Worm (Caenorhabditis elegans): Measurements from ENCODE around the gene lact-7.

Gene lact-7

ce11 chrX:11745821-11746485 lies 13.0 kb upstream of the lact-7 start, which contains the start of gene C40H5.2:
Gene C40H5.2, plus strand, starts transcription at chrX:11746076.
- TF ChIP-seq atf-7 (tag; optimal IDR thresholded peaks at IDR 0.05) (no peak), ztf-28 (GFP tag; IDR thresholded peaks at IDR 0.05) (no peak), ceh-79 (tag; optimal IDR thresholded peaks at IDR 0.05) (no peak), attf-6 (GFP tag; IDR thresholded peaks at IDR 0.05) (no peak), ztf-18 (tag; optimal IDR thresholded peaks at IDR 0.05) (no peak), nhr-27 (tag; optimal IDR thresholded peaks at IDR 0.05) (no peak), efl-1 (GFP tag; optimal IDR thresholded peaks at IDR 0.05) (no peak), F57A8.1 (GFP tag; optimal IDR thresholded peaks at IDR 0.05) (no peak), F33H1.4 (GFP tag; IDR thresholded peaks at IDR 0.05) (no peak), B0035.1 (tag; optimal IDR thresholded peaks at IDR 0.05) (no peak), xnd-1 (tag; optimal IDR thresholded peaks at IDR 0.05) (no peak), rcor-1 (GFP tag; IDR thresholded peaks at IDR 0.05) (no peak)

- no peak for TF ChIP-seq hmg-1.2 (GFP tag; IDR thresholded peaks at IDR 0.05)
- no peak for TF ChIP-seq lin-54 (GFP tag; optimal IDR thresholded peaks at IDR 0.05)
- TF ChIP-seq madf-8 (GFP tag; conservative IDR thresholded peaks at IDR 0.05): no peak
- TF ChIP-seq ceh-91 (GFP tag; IDR thresholded peaks at IDR 0.05): no peak
- no peak for TF ChIP-seq ztf-25 (GFP tag; IDR thresholded peaks at IDR 0.05)
- no peak for TF ChIP-seq hlh-12 (tag; optimal IDR thresholded peaks at IDR 0.05)
- TF ChIP-seq mel-28 (tag; optimal IDR thresholded peaks at IDR 0.05; ENCODE audit: borderline replicate concordance): no peak
- TF ChIP-seq T26A5.8 (tag; optimal IDR thresholded peaks at IDR 0.05): no peak
- no peak for TF ChIP-seq Y53F4B.3 (GFP tag; IDR thresholded peaks at IDR 0.05)
- no peak for TF ChIP-seq F52B5.7 (tag; optimal IDR thresholded peaks at IDR 0.05)
- TF ChIP-seq egl-44 (GFP tag; IDR thresholded peaks at IDR 0.05): no peak
- no peak for TF ChIP-seq lin-35 (GFP tag; optimal IDR thresholded peaks at IDR 0.05)
- TF ChIP-seq hlh-26 (GFP tag; conservative IDR thresholded peaks at IDR 0.05): no peak
- no peak for TF ChIP-seq let-607 (tag; optimal IDR thresholded peaks at IDR 0.05)
- TF ChIP-seq C17E4.6 (GFP tag; IDR thresholded peaks at IDR 0.05): no peak
- no peak for TF ChIP-seq F22D6.2 (tag; optimal IDR thresholded peaks at IDR 0.05)
- TF ChIP-seq hrde-1 (tag; optimal IDR thresholded peaks at IDR 0.05; ENCODE audit: borderline replicate concordance): no peak
- no peak for TF ChIP-seq ceh-27 (GFP tag; optimal IDR thresholded peaks at IDR 0.05)
- no peak for TF ChIP-seq sdz-38 (tag; optimal IDR thresholded peaks at IDR 0.05)
- no peak for TF ChIP-seq gei-17 (GFP tag; optimal IDR thresholded peaks at IDR 0.05)
These were observed 6.6 kb upstream of the lact-7 start for ce11 chrX:11752289-11752688.

- no peak for TF ChIP-seq Y56A3A.18 (GFP tag; IDR thresholded peaks at IDR 0.05)
- no peak for TF ChIP-seq F57C9.4 (tag; optimal IDR thresholded peaks at IDR 0.05)
- TF ChIP-seq madf-10 (tag; optimal IDR thresholded peaks at IDR 0.05): no peak
- TF ChIP-seq F10E7.11 (tag; optimal IDR thresholded peaks at IDR 0.05): no peak
- TF ChIP-seq unc-130 (GFP tag; optimal IDR thresholded peaks at IDR 0.05): no peak
- TF ChIP-seq let-526 (GFP tag; IDR thresholded peaks at IDR 0.05): no peak
These were observed 5.8 kb upstream of the lact-7 start for ce11 chrX:11753155-11753554.
